Fruit fly (Drosophila melanogaster): Measurements from ENCODE around the gene Polr1D.

- TF ChIP-seq CG9948 (tag; optimal IDR thresholded peaks at IDR 0.05) (no peak), CG4496 (GFP tag; IDR thresholded peaks at IDR 0.05) (no peak), CG13204 (GFP tag; optimal IDR thresholded peaks at IDR 0.05) (no peak), rn (GFP tag; IDR thresholded peaks at IDR 0.05) (no peak)
These were observed 31.0 kb upstream of the Polr1D start for dm6 chr2L:19165998-19166397.
